Fruit fly (Drosophila melanogaster): ENCODE results near the gene wnd.

The wnd gene

dm6 chr3L:19636821-19637460 lies 1.4 kb upstream of the wnd start (continued):
- peak in 1 of 2 experiments; percentile 30 for TF ChIP-seq Eip74EF (GFP tag; optimal IDR thresholded peaks at IDR 0.05)
- peak; percentile 32 for TF ChIP-seq CG6813 (GFP tag; optimal IDR thresholded peaks at IDR 0.05)
- TF ChIP-seq pros (GFP tag; optimal IDR thresholded peaks at IDR 0.05) = peak; percentile 49
- TF ChIP-seq onecut (GFP tag; IDR thresholded peaks at IDR 0.05) = 0 out of 2 replicates have a peak, but pooled peaks have one; percentile 17
- TF ChIP-seq CG14441 (GFP tag; IDR thresholded peaks at IDR 0.05) = no peak
- peak; percentile 48 for TF ChIP-seq Chrac-16 (GFP tag; optimal IDR thresholded peaks at IDR 0.05)
- peak; percentile 9 for TF ChIP-seq ewg (GFP tag; optimal IDR thresholded peaks at IDR 0.05)
- peak; percentile 21 for TF ChIP-seq CG3407 (GFP tag; optimal IDR thresholded peaks at IDR 0.05)
- TF ChIP-seq Blimp-1 (GFP tag; optimal IDR thresholded peaks at IDR 0.05) = peak; percentile 61
- TF ChIP-seq Six4 (GFP tag; optimal IDR thresholded peaks at IDR 0.05) = peak; percentile 47
- peak; percentile 85 for TF ChIP-seq CG17829 (tag; optimal IDR thresholded peaks at IDR 0.05)
- peak; percentile 82 for TF ChIP-seq CG15601 (tag; optimal IDR thresholded peaks at IDR 0.05)
- peak; percentile 77 for TF ChIP-seq CoRest (tag; optimal IDR thresholded peaks at IDR 0.05)
- no peak for TF ChIP-seq dimm (GFP tag; IDR thresholded peaks at IDR 0.05)
- TF ChIP-seq CG18262 (tag; optimal IDR thresholded peaks at IDR 0.05) = peak; percentile 93
- TF ChIP-seq CG4424 (GFP tag; optimal IDR thresholded peaks at IDR 0.05) = peak; percentile 60
- TF ChIP-seq cad (GFP tag; optimal IDR thresholded peaks at IDR 0.05) = peak; percentile 3
- peak; percentile 18 for TF ChIP-seq tin (GFP tag; optimal IDR thresholded peaks at IDR 0.05)
- TF ChIP-seq Vsx1 (GFP tag; optimal IDR thresholded peaks at IDR 0.05) = peak; percentile 13
- TF ChIP-seq org-1 (GFP tag; optimal IDR thresholded peaks at IDR 0.05) = peak; percentile 50
- TF ChIP-seq br (optimal IDR thresholded peaks at IDR 0.05) = no peak
- TF ChIP-seq CG7372 (GFP tag; IDR thresholded peaks at IDR 0.05) = no peak
- peak; percentile 80 for TF ChIP-seq CG16815 (GFP tag; optimal IDR thresholded peaks at IDR 0.05)
- TF ChIP-seq wdn (GFP tag; IDR thresholded peaks at IDR 0.05) = no peak
- TF ChIP-seq CG14710 (tag; optimal IDR thresholded peaks at IDR 0.05) = peak; percentile 90
- TF ChIP-seq CG8388 (GFP tag; optimal IDR thresholded peaks at IDR 0.05) = peak; percentile 51
- TF ChIP-seq gsb-n (tag; optimal IDR thresholded peaks at IDR 0.05) = peak; percentile 68
- TF ChIP-seq CG9437 (GFP tag; optimal IDR thresholded peaks at IDR 0.05) = peak; percentile 1
- TF ChIP-seq sc (optimal IDR thresholded peaks at IDR 0.05) = no peak
- TF ChIP-seq sc (GFP tag; optimal IDR thresholded peaks at IDR 0.05) = peak; percentile 51
- no peak for TF ChIP-seq CG13894 (tag; optimal IDR thresholded peaks at IDR 0.05)
- peak; percentile 1 for TF ChIP-seq oc (tag; optimal IDR thresholded peaks at IDR 0.05)
- peak; percentile 96 for TF ChIP-seq CG15696 (tag; optimal IDR thresholded peaks at IDR 0.05)
- TF ChIP-seq CG11696 (GFP tag; IDR thresholded peaks at IDR 0.05) = 0 out of 2 replicates have a peak, but pooled peaks have one; percentile 11
- peak in 1 of 2 experiments; percentile 30 for TF ChIP-seq Pdp1 (GFP tag; optimal IDR thresholded peaks at IDR 0.05)
- TF ChIP-seq CG31441 (GFP tag; IDR thresholded peaks at IDR 0.05) = peak; percentile 69
- TF ChIP-seq CG30431 (GFP tag; optimal IDR thresholded peaks at IDR 0.05) = peak; percentile 59
- peak; percentile 54 for TF ChIP-seq CG30403 (GFP tag; optimal IDR thresholded peaks at IDR 0.05)
- no peak for TF ChIP-seq Gsc (GFP tag; IDR thresholded peaks at IDR 0.05)
- TF ChIP-seq CG10209 (GFP tag; optimal IDR thresholded peaks at IDR 0.05) = peak; percentile 65
- peak; percentile 40 for TF ChIP-seq CG17385 (GFP tag; optimal IDR thresholded peaks at IDR 0.05)
- TF ChIP-seq sens-2 (GFP tag; IDR thresholded peaks at IDR 0.05) = no peak
- TF ChIP-seq unpg (GFP tag; optimal IDR thresholded peaks at IDR 0.05) = peak; percentile 60
- TF ChIP-seq H15 (GFP tag; IDR thresholded peaks at IDR 0.05) = no peak
- peak; percentile 31 for TF ChIP-seq CG2875 (GFP tag; optimal IDR thresholded peaks at IDR 0.05)
- no peak for TF ChIP-seq lov (optimal IDR thresholded peaks at IDR 0.05)
- TF ChIP-seq lov (GFP tag; IDR thresholded peaks at IDR 0.05) = no peak
- peak; percentile 52 for TF ChIP-seq CG1603 (tag; optimal IDR thresholded peaks at IDR 0.05)
- no peak for TF ChIP-seq Hmr (GFP tag; optimal IDR thresholded peaks at IDR 0.05)
- 0 out of 2 replicates have a peak, but pooled peaks have one; percentile 15 for TF ChIP-seq Awh (GFP tag; IDR thresholded peaks at IDR 0.05)

Data from whole organism, embryonic.